Worm (Caenorhabditis elegans): Measurements from ENCODE around the gene nos-2.

- TF ChIP-seq W03F9.2 (tag; optimal IDR thresholded peaks at IDR 0.05) (no peak), dao-5 (tag; optimal IDR thresholded peaks at IDR 0.05) (no peak)
These were observed 28.0 kb downstream of the nos-2 start, which contains the start of gene T02G5.3 for ce11 chrII:7093339-7093821.

All from whole organism, L4/young adult.